Fruit fly (Drosophila melanogaster) S2 (cell line): ENCODE results near the gene CarT.

Experiments used
- CG8478 ChIP-seq: fragments of >200 bp; optimal IDR thresholded peaks from 2 replicates; lab custom pipeline; 2018
- CTCF ChIP-seq, 2 experiments: fragments of >200 bp; optimal IDR thresholded peaks; 2 replicates each; lab custom pipeline; 2018

DNA sequence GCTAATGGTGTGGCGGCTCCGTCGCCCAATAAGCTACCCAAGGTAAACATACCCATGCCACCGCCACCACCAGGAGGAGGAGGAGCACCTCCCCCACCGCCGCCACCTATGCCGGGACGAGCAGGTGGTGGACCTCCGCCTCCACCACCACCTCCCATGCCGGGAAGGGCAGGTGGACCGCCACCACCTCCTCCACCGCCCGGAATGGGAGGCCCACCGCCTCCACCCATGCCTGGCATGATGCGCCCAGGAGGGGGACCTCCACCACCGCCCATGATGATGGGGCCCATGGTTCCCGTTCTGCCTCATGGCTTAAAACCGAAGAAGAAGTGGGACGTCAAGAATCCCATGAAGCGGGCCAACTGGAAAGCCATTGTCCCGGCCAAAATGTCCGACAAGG, 34.6 kb upstream of the CarT start:
- TF ChIP-seq CG8478 (lab: Kevin White, UChicago): no peak
- TF ChIP-seq CTCF (optimal IDR thresholded peaks at IDR 0.05; lab: Kevin White, UChicago): no peak
